Fruit fly (Drosophila melanogaster): ENCODE results near the gene hay.

The hay gene

dm6 chr3L:10665433-10666150, 34.7 kb downstream of the hay start (continued):
- TF ChIP-seq sc (optimal IDR thresholded peaks at IDR 0.05) (no peak), sc (GFP tag; optimal IDR thresholded peaks at IDR 0.05) (peak; percentile 95), CG15514 (GFP tag; optimal IDR thresholded peaks at IDR 0.05) (peak; percentile 87), vvl (GFP tag; IDR thresholded peaks at IDR 0.05) (peak; percentile 96), zen (tag; optimal IDR thresholded peaks at IDR 0.05) (peak; percentile 98), sima (GFP tag; optimal IDR thresholded peaks at IDR 0.05) (peak; percentile 56), Ptx1 (GFP tag; IDR thresholded peaks at IDR 0.05) (peak; percentile 93), CG3281 (GFP tag; optimal IDR thresholded peaks at IDR 0.05) (peak; percentile 97), Usf (GFP tag; optimal IDR thresholded peaks at IDR 0.05) (peak; percentile 95), pfk (GFP tag; optimal IDR thresholded peaks at IDR 0.05) (peak; percentile 48), CG30020 (tag; optimal IDR thresholded peaks at IDR 0.05) (peak; percentile 90), Sin3A (optimal IDR thresholded peaks at IDR 0.05) (no peak), gro (GFP tag; optimal IDR thresholded peaks at IDR 0.05) (peak; percentile 81), eyg (GFP tag; optimal IDR thresholded peaks at IDR 0.05) (peak; percentile 56), CG16863 (GFP tag; optimal IDR thresholded peaks at IDR 0.05) (peak; percentile 82), CG9215 (GFP tag; IDR thresholded peaks at IDR 0.05) (peak; percentile 88), CG5953 (GFP tag; IDR thresholded peaks at IDR 0.05) (peak; percentile 65), CG31365 (tag; optimal IDR thresholded peaks at IDR 0.05) (peak; percentile 80), CG16779 (GFP tag; IDR thresholded peaks at IDR 0.05) (0 out of 2 replicates have a peak, but pooled peaks have one; percentile 57), CG13894 (tag; optimal IDR thresholded peaks at IDR 0.05) (peak; percentile 86), mld (GFP tag; IDR thresholded peaks at IDR 0.05; ENCODE audit: partially characterized antibody) (no peak), CG17612 (GFP tag; IDR thresholded peaks at IDR 0.05) (peak; percentile 53; the same call in 1 of the 2 replicates), CG17829 (tag; optimal IDR thresholded peaks at IDR 0.05) (peak; percentile 99), CG6813 (GFP tag; optimal IDR thresholded peaks at IDR 0.05) (peak; percentile 98), CG6765 (GFP tag; optimal IDR thresholded peaks at IDR 0.05) (peak; percentile 96), CG9797 (GFP tag; optimal IDR thresholded peaks at IDR 0.05) (peak; percentile 29), CG31441 (GFP tag; IDR thresholded peaks at IDR 0.05) (peak; percentile 97), HLHmδ (GFP tag; optimal IDR thresholded peaks at IDR 0.05) (no peak), unpg (GFP tag; optimal IDR thresholded peaks at IDR 0.05) (peak; percentile 97), CG12071 (GFP tag; optimal IDR thresholded peaks at IDR 0.05) (peak; percentile 94), grau (tag; optimal IDR thresholded peaks at IDR 0.05) (peak; percentile 97), Side (GFP tag; optimal IDR thresholded peaks at IDR 0.05) (peak; percentile 92), Camta (GFP tag; optimal IDR thresholded peaks at IDR 0.05) (peak; percentile 90), HmgD (GFP tag; optimal IDR thresholded peaks at IDR 0.05) (no peak), CG10321 (GFP tag; IDR thresholded peaks at IDR 0.05) (peak; percentile 59; the same call in 1 of the 2 replicates), Hmx (GFP tag; optimal IDR thresholded peaks at IDR 0.05) (peak; percentile 87), zfh1 (GFP tag; IDR thresholded peaks at IDR 0.05) (peak; percentile 91), CG11560 (tag; IDR thresholded peaks at IDR 0.05) (peak; percentile 73; the same call in 2 of the 3 replicates), CG17186 (GFP tag; optimal IDR thresholded peaks at IDR 0.05) (peak; percentile 89), CG11456 (GFP tag; IDR thresholded peaks at IDR 0.05) (peak; percentile 81), sisA (GFP tag; IDR thresholded peaks at IDR 0.05) (peak; percentile 92), shn (GFP tag; optimal IDR thresholded peaks at IDR 0.05) (peak; percentile 53), sens-2 (GFP tag; IDR thresholded peaks at IDR 0.05) (peak; percentile 64), Trl (optimal IDR thresholded peaks at IDR 0.05) (peak; percentile 82 to 90), Trl (GFP tag; optimal IDR thresholded peaks at IDR 0.05) (peak; percentile 87), CHES-1-like (GFP tag; optimal IDR thresholded peaks at IDR 0.05) (peak; percentile 62), trem (tag; optimal IDR thresholded peaks at IDR 0.05) (peak; percentile 97), TFAM (GFP tag; optimal IDR thresholded peaks at IDR 0.05) (peak; percentile 90), peb (GFP tag; IDR thresholded peaks at IDR 0.05) (peak; percentile 89), onecut (GFP tag; IDR thresholded peaks at IDR 0.05) (peak; percentile 89), dysf (GFP tag; IDR thresholded peaks at IDR 0.05) (peak; percentile 95)
